Worm (Caenorhabditis elegans) whole organism, young adult: ENCODE results near the gene oma-2.

Experiments used
- C17E4.6 ChIP-seq: fragments of 200-800 bp; sonication (Bioruptor generic); IDR thresholded peaks from 2 replicates; pipeline ENCODE4 v1.3.6; 2022; ENCODE audit warnings: missing genetic modification reagents, missing genetic modification characterization, missing compliant biosample characterization
- D2030.7 ChIP-seq: fragments of 200-800 bp; sonication (Bioruptor generic); IDR thresholded peaks from 2 replicates; pipeline ENCODE4 v1.3.6; 2022; ENCODE audit warnings: missing genetic modification reagents, missing genetic modification characterization, missing compliant biosample characterization
- F33H1.4 ChIP-seq: fragments of 200-800 bp; sonication (Bioruptor generic); IDR thresholded peaks from 2 replicates; pipeline ENCODE4 v1.3.6; 2022; ENCODE audit warnings: missing genetic modification reagents, missing genetic modification characterization, missing compliant biosample characterization
- F37B4.10 ChIP-seq: fragments of 200-800 bp; sonication (Bioruptor generic); IDR thresholded peaks from 2 replicates; pipeline ENCODE4 v1.3.6; 2022; ENCODE audit warnings: missing genetic modification characterization, missing compliant biosample characterization
- F49E8.2 ChIP-seq: sonication (generic microtip); optimal IDR thresholded peaks from 3 replicates; lab custom pipeline; 2017; ENCODE audit warnings: missing genetic modification characterization, mild to moderate bottlenecking, missing compliant biosample characterization, antibody characterized with exemption, moderate library complexity; ENCODE audit not compliant: insufficient read depth
- F57A8.1 ChIP-seq: fragments of 200-800 bp; sonication (Bioruptor generic); optimal IDR thresholded peaks from 2 replicates; lab custom pipeline; 2018; ENCODE audit warnings: mild to moderate bottlenecking, missing genetic modification characterization, moderate library complexity, missing compliant biosample characterization
- K11D2.4 ChIP-seq: fragments of 200-800 bp; sonication (Bioruptor generic); IDR thresholded peaks from 2 replicates; pipeline ENCODE4 v1.3.6; 2022; ENCODE audit warnings: missing genetic modification reagents, missing genetic modification characterization, missing compliant biosample characterization
- Y56A3A.18 ChIP-seq: fragments of 200-800 bp; sonication (Bioruptor generic); IDR thresholded peaks from 2 replicates; pipeline ENCODE4 v1.3.6; 2022; ENCODE audit warnings: missing genetic modification reagents, missing genetic modification characterization, missing compliant biosample characterization
- Y67H2A.10 ChIP-seq: fragments of 200-800 bp; sonication (Bioruptor generic); conservative IDR thresholded peaks from 2 replicates; pipeline ENCODE4 v1.3.6; 2022; ENCODE audit warnings: missing genetic modification reagents, missing genetic modification characterization, missing compliant biosample characterization
- attf-3 ChIP-seq: fragments of 200-800 bp; sonication (Bioruptor generic); conservative IDR thresholded peaks from 2 replicates; pipeline ENCODE4 v1.3.6; 2022; ENCODE audit warnings: missing genetic modification reagents, missing genetic modification characterization, missing compliant biosample characterization
- attf-6 ChIP-seq: fragments of 200-800 bp; sonication (Bioruptor generic); IDR thresholded peaks from 2 replicates; pipeline ENCODE4 v1.3.6; 2022; ENCODE audit warnings: missing genetic modification reagents, missing genetic modification characterization, missing compliant biosample characterization
- bed-1 ChIP-seq: fragments of 200-800 bp; sonication (Bioruptor generic); IDR thresholded peaks from 2 replicates; pipeline ENCODE4 v1.3.6; 2022; ENCODE audit warnings: missing genetic modification reagents, missing genetic modification characterization, missing compliant biosample characterization
- ccch-3 ChIP-seq: fragments of 200-800 bp; sonication (Bioruptor generic); optimal IDR thresholded peaks from 2 replicates; lab custom pipeline; 2018; ENCODE audit warnings: mild to moderate bottlenecking, missing genetic modification characterization, missing compliant biosample characterization
- cebp-1 ChIP-seq, 2 experiments: fragments of 200-800 bp in 1 of 2; sonication (Bioruptor generic) in 1 of 2; sonication (generic microtip) in 1 of 2; IDR thresholded peaks in 1 of 2; optimal IDR thresholded peaks in 1 of 2; 2 replicates each; pipeline versions ENCODE4 v1.3.6 to Lab custom; 2017 to 2022; ENCODE audit warnings: missing compliant biosample characterization in 2 of 2, missing genetic modification characterization in 2 of 2, mild to moderate bottlenecking in 1 of 2, missing genetic modification reagents in 1 of 2, moderate library complexity in 1 of 2
- ceh-40 ChIP-seq: fragments of 200-800 bp; sonication (Bioruptor generic); IDR thresholded peaks from 2 replicates; pipeline ENCODE4 v1.3.6; 2022; ENCODE audit warnings: missing genetic modification characterization, missing compliant biosample characterization
- ceh-58 ChIP-seq: fragments of 200-800 bp; sonication (Bioruptor generic); IDR thresholded peaks from 2 replicates; pipeline ENCODE4 v1.3.6; 2022; ENCODE audit warnings: missing genetic modification characterization, missing compliant biosample characterization
- die-1 ChIP-seq: sonication (generic microtip); optimal IDR thresholded peaks from 2 replicates; lab custom pipeline; 2016; ENCODE audit warnings: missing genotype, mild to moderate bottlenecking, missing genetic modification characterization, missing compliant biosample characterization
- dox-1 ChIP-seq: fragments of 200-800 bp; sonication (Bioruptor generic); IDR thresholded peaks from 2 replicates; pipeline ENCODE4 v1.3.6; 2022; ENCODE audit warnings: missing genetic modification reagents, missing genetic modification characterization, missing compliant biosample characterization
- dpff-1 ChIP-seq: sonication (generic microtip); optimal IDR thresholded peaks from 2 replicates; lab custom pipeline; 2017; ENCODE audit warnings: mild to moderate bottlenecking, missing genetic modification characterization, missing compliant biosample characterization
- hmg-1.2 ChIP-seq: fragments of 200-800 bp; sonication (Bioruptor generic); IDR thresholded peaks from 2 replicates; pipeline ENCODE4 v1.3.6; 2022; ENCODE audit warnings: missing genetic modification reagents, missing genetic modification characterization, missing compliant biosample characterization
- hsf-1 ChIP-seq: fragments of 200-800 bp; sonication (Bioruptor generic); IDR thresholded peaks from 2 replicates; pipeline ENCODE4 v1.3.6; 2022; ENCODE audit warnings: missing genetic modification reagents, missing genetic modification characterization, missing compliant biosample characterization
- let-607 ChIP-seq, 2 experiments: fragments of 200-800 bp in 1 of 2; sonication (Bioruptor generic) in 1 of 2; sonication (generic microtip) in 1 of 2; optimal IDR thresholded peaks; 2 replicates each; lab custom pipeline; 2016 to 2018; ENCODE audit warnings: mild to moderate bottlenecking in 2 of 2, missing compliant biosample characterization in 2 of 2, missing genetic modification characterization in 2 of 2, moderate library complexity in 2 of 2, missing genotype in 1 of 2
- lin-26 ChIP-seq: fragments of 200-800 bp; sonication (Bioruptor generic); IDR thresholded peaks from 2 replicates; pipeline ENCODE4 v1.3.6; 2022; ENCODE audit warnings: missing genetic modification reagents, missing genetic modification characterization, missing compliant biosample characterization
- lin-35 ChIP-seq, 3 experiments: fragments of 150-350 bp in 2 of 3; sonication (generic microtip) in 1 of 3; optimal IDR thresholded peaks; 2 replicates each; lab custom pipeline; 2014 to 2018; ENCODE audit warnings: missing biosample characterization in 3 of 3, missing genetic modification characterization in 3 of 3, missing genetic modification reagents in 3 of 3
- lir-1 ChIP-seq: fragments of 200-800 bp; sonication (Bioruptor generic); conservative IDR thresholded peaks from 2 replicates; pipeline ENCODE4 v1.3.6; 2022; ENCODE audit warnings: missing genetic modification reagents, missing genetic modification characterization, missing compliant biosample characterization
- lsy-27 ChIP-seq: sonication (generic microtip); optimal IDR thresholded peaks from 2 replicates; lab custom pipeline; 2017; ENCODE audit warnings: missing genetic modification characterization, mild to moderate bottlenecking, missing compliant biosample characterization, antibody characterized with exemption, missing genotype, borderline replicate concordance; ENCODE audit not compliant: insufficient read depth
- madf-10 ChIP-seq: sonication (generic microtip); optimal IDR thresholded peaks from 2 replicates; lab custom pipeline; 2016; ENCODE audit warnings: mild to moderate bottlenecking, missing genetic modification characterization, missing compliant biosample characterization
- madf-8 ChIP-seq: fragments of 200-800 bp; sonication (Bioruptor generic); conservative IDR thresholded peaks from 2 replicates; pipeline ENCODE4 v1.3.6; 2022; ENCODE audit warnings: missing genetic modification reagents, missing genetic modification characterization, missing compliant biosample characterization
- nfya-1 ChIP-seq: sonication (generic microtip); optimal IDR thresholded peaks from 2 replicates; lab custom pipeline; 2017; ENCODE audit warnings: antibody characterized with exemption, missing compliant biosample characterization, missing genetic modification characterization, borderline replicate concordance; ENCODE audit not compliant: insufficient read depth
- nfyb-1 ChIP-seq: fragments of 200-800 bp; sonication (Bioruptor generic); IDR thresholded peaks from 2 replicates; pipeline ENCODE4 v1.3.6; 2022; ENCODE audit warnings: missing genetic modification reagents, missing genetic modification characterization, missing compliant biosample characterization
- nhr-120 ChIP-seq: fragments of 200-800 bp; sonication (Bioruptor generic); IDR thresholded peaks from 2 replicates; pipeline ENCODE4 v1.3.6; 2022; ENCODE audit warnings: missing genetic modification characterization, missing compliant biosample characterization
- nhr-179 ChIP-seq: sonication (generic microtip); optimal IDR thresholded peaks from 2 replicates; lab custom pipeline; 2016; ENCODE audit warnings: mild to moderate bottlenecking, missing genetic modification characterization, missing compliant biosample characterization
- nhr-80 ChIP-seq: sonication (generic microtip); optimal IDR thresholded peaks from 2 replicates; lab custom pipeline; 2016; ENCODE audit warnings: missing genetic modification characterization, missing compliant biosample characterization
- pbrm-1 ChIP-seq: fragments of 200-800 bp; sonication (Bioruptor generic); IDR thresholded peaks from 2 replicates; pipeline ENCODE4 v1.3.6; 2022; ENCODE audit warnings: missing genetic modification reagents, missing genetic modification characterization, missing compliant biosample characterization
- snpc-1.3 ChIP-seq: sonication (generic microtip); optimal IDR thresholded peaks from 2 replicates; lab custom pipeline; 2017; ENCODE audit warnings: missing genetic modification characterization, mild to moderate bottlenecking, missing compliant biosample characterization, antibody characterized with exemption, moderate library complexity, missing genotype, missing genetic modification reagents; ENCODE audit not compliant: insufficient read depth
- tbp1 ChIP-seq: fragments of 200-800 bp; sonication (Bioruptor generic); optimal IDR thresholded peaks from 2 replicates; lab custom pipeline; 2018; ENCODE audit warnings: mild to moderate bottlenecking, missing genetic modification characterization, missing compliant biosample characterization
- unc-130 ChIP-seq: sonication (generic microtip); optimal IDR thresholded peaks from 2 replicates; lab custom pipeline; 2016; ENCODE audit warnings: missing genetic modification reagents, missing genetic modification characterization, missing compliant biosample characterization
- unc-62 ChIP-seq: fragments of 150-350 bp; optimal IDR thresholded peaks from 2 replicates; lab custom pipeline; 2014; ENCODE audit warnings: missing biosample characterization, missing genetic modification reagents, missing genetic modification characterization
- xnd-1 ChIP-seq: sonication (generic microtip); optimal IDR thresholded peaks from 2 replicates; lab custom pipeline; 2016; ENCODE audit warnings: missing genotype, missing genetic modification reagents, missing genetic modification characterization, missing compliant biosample characterization
- zfh-2 ChIP-seq: fragments of 200-800 bp; sonication (Bioruptor generic); conservative IDR thresholded peaks from 2 replicates; pipeline ENCODE4 v1.3.6; 2022; ENCODE audit warnings: missing genetic modification reagents, missing genetic modification characterization, missing compliant biosample characterization
- zim-3 ChIP-seq: sonication (generic microtip); optimal IDR thresholded peaks from 2 replicates; lab custom pipeline; 2017; ENCODE audit warnings: mild to moderate bottlenecking, missing genetic modification characterization, moderate library complexity, missing compliant biosample characterization
- ztf-22 ChIP-seq: fragments of 200-800 bp; sonication (Bioruptor generic); optimal IDR thresholded peaks from 2 replicates; lab custom pipeline; 2018; ENCODE audit warnings: mild to moderate bottlenecking, missing genetic modification characterization, moderate library complexity, missing compliant biosample characterization
- ztf-3 ChIP-seq: fragments of 200-800 bp; sonication (Bioruptor generic); optimal IDR thresholded peaks from 2 replicates; lab custom pipeline; 2018; ENCODE audit warnings: mild to moderate bottlenecking, missing genetic modification characterization, missing compliant biosample characterization

oma-2 gene

DNA sequence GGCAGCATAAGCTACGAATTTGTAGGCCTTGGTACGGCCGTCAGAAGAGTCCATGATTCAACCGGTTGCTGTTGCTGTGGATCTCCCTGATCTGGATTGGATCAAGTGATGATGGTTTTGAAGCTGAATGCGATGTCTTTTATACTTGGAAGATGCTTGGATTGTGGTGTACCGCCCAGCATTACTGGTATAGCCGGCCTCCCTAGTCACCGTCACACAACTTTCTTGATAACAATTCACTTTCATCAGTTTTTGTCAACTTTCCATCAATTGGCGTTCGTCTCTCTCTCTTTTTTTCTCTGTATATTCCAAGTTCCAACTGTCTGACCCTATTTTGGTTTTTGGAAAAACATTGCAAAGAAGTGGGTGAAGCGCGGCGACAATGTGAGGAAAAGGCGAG is 21.6 kb downstream of the oma-2 start, which contains the start of gene col-43:
Gene col-43, minus strand, starts transcription at position 101 of the 400 bp plus-strand sequence.
- TF ChIP-seq nfyb-1 (no peak), cebp-1 (GFP tag; IDR thresholded peaks at IDR 0.05; lab: Robert Waterston, UW) (no peak), cebp-1 (tag; optimal IDR thresholded peaks at IDR 0.05; lab: Kevin White, UChicago) (no peak), madf-10 (no peak), ccch-3 (GFP tag; lab: Kevin White, UChicago) (no peak), lir-1 (GFP tag; lab: Robert Waterston, UW) (no peak), C17E4.6 (no peak), bed-1 (no peak), F33H1.4 (GFP tag; lab: Robert Waterston, UW) (no peak), F57A8.1 (GFP tag; lab: Kevin White, UChicago) (no peak), die-1 (tag; lab: Kevin White, UChicago) (no peak), ztf-3 (GFP tag; lab: Kevin White, UChicago) (no peak), F37B4.10 (GFP tag; lab: Robert Waterston, UW) (no peak), ceh-40 (no peak), K11D2.4 (no peak)

DNA sequence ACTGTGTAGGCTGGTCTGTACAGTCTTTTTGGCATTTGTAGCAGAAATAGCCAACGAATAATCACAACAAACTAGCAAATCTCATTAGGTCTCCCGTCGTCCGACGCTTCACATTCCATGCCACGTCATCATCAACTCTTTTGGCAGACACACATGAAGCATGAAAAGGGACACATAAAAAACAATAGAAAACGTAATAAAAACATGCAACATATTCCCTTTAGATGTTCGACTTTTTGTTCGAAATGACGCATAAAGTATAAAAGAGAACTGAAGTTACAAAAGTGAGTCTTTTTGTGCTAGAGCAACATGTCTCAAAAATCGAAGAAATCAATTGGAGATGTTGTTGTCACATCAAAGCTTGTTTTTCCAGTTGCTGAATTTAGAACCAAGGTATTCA is 22.6 kb downstream of the oma-2 start, which contains the start of gene sth-1:
Gene sth-1, plus strand, starts transcription at position 301 of the 400 bp plus-strand sequence.
- no peak for TF ChIP-seq lin-35 (GFP tag; optimal IDR thresholded peaks at IDR 0.05; lab: Kevin White, UChicago)
- TF ChIP-seq nhr-179 (tag; lab: Kevin White, UChicago) = no peak
- no peak for TF ChIP-seq madf-8 (GFP tag; lab: Robert Waterston, UW)
- no peak for TF ChIP-seq F49E8.2 (tag; lab: Kevin White, UChicago)
- TF ChIP-seq let-607 (tag; optimal IDR thresholded peaks at IDR 0.05; lab: Kevin White, UChicago) = no peak
- no peak for TF ChIP-seq attf-6 (GFP tag; lab: Robert Waterston, UW)
- TF ChIP-seq unc-130 = no peak
- TF ChIP-seq lsy-27 = no peak
- no peak for TF ChIP-seq ztf-3 (GFP tag; lab: Kevin White, UChicago)
- no peak for TF ChIP-seq zfh-2 (GFP tag; lab: Robert Waterston, UW)
- no peak for TF ChIP-seq snpc-1.3
- no peak for TF ChIP-seq ceh-40
- TF ChIP-seq Y67H2A.10 = no peak
- no peak for TF ChIP-seq nhr-80 (tag; lab: Kevin White, UChicago)
- no peak for TF ChIP-seq dpff-1
- TF ChIP-seq, all 124 proteins: peak for 0

DNA sequence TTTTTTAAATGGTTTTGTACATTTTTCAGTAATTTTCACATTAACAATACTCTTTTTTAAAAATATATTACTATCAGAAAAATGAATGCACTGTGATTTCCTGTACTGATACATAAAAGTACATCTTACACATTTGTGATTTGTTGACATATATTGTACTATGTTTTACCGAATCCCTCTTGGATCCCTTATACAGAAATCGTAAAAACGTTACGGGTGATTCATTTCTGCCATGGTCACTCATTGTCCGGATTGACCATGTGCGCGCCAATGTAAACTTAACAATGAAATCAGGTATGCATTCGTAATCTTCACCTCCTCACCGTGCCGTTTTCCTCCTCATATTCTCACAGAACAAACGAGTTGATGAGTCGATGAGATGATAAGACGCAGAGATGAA is 24.9 kb downstream of the oma-2 start, which contains the start of gene ZC513.2:
Gene ZC513.2, plus strand, starts transcription at position 301 of the 400 bp plus-strand sequence.
- TF ChIP-seq lir-1 (GFP tag; lab: Robert Waterston, UW) = no peak
- no peak for TF ChIP-seq lsy-27
- TF ChIP-seq Y67H2A.10 = no peak
- no peak for TF ChIP-seq zim-3
- no peak for TF ChIP-seq D2030.7
- no peak for TF ChIP-seq nhr-80 (tag; lab: Kevin White, UChicago)
- no peak for TF ChIP-seq nhr-120 (GFP tag; lab: Robert Waterston, UW)
- TF ChIP-seq dox-1 (GFP tag; lab: Robert Waterston, UW) = no peak
- no peak for TF ChIP-seq F49E8.2 (tag; lab: Kevin White, UChicago)
- no peak for TF ChIP-seq pbrm-1 (GFP tag; lab: Robert Waterston, UW)

DNA sequence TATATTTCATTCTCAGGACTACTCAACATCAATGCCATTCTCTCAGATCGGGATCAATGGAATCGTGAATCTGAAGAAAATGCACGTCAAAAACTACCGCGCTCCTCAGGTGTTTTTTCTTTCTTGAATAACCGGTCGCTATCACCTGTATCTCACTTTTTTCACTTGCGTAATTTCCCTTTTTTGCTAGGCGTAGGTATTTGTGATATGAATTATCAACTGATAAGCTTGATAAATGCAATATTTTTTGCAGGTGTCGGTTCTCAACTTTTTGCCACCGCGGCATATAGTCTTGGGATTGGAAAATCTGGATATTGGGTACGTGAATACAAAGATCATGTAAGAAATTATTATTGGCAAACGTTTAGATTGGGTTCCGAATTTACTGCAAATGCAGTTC is 25.9 kb downstream of the oma-2 start:
- no peak for TF ChIP-seq hsf-1
- TF ChIP-seq unc-62 (GFP tag; lab: Kevin White, UChicago) = no peak
- TF ChIP-seq hmg-1.2 = no peak
- no peak for TF ChIP-seq madf-8 (GFP tag; lab: Robert Waterston, UW)
- TF ChIP-seq xnd-1 (tag; lab: Kevin White, UChicago) = no peak
- TF ChIP-seq nfya-1 = no peak
- TF ChIP-seq attf-3 (GFP tag; lab: Robert Waterston, UW) = no peak
- no peak for TF ChIP-seq snpc-1.3
- no peak for TF ChIP-seq Y67H2A.10
- TF ChIP-seq Y56A3A.18 (GFP tag; lab: Robert Waterston, UW) = no peak
- TF ChIP-seq bed-1 = no peak
- TF ChIP-seq tbp1 (GFP tag; lab: Kevin White, UChicago) = no peak
- no peak for TF ChIP-seq ztf-22 (GFP tag; lab: Kevin White, UChicago)
- TF ChIP-seq lin-26 (GFP tag; lab: Robert Waterston, UW) = no peak
- TF ChIP-seq ceh-58 (GFP tag; lab: Robert Waterston, UW) = no peak
- TF ChIP-seq nhr-120 (GFP tag; lab: Robert Waterston, UW) = no peak
